Worm (Caenorhabditis elegans): ENCODE results near the gene best-23.

Gene best-23

ce11 chrII:7945168-7945567 is 37.8 kb upstream of the best-23 start, which contains the start of gene dbt-1 (continued):
- no peak for TF ChIP-seq zag-1 (tag; optimal IDR thresholded peaks at IDR 0.05)
- TF ChIP-seq C16A3.4 (tag; optimal IDR thresholded peaks at IDR 0.05), result peak; percentile 75
- peak; percentile 23 for TF ChIP-seq unc-30 (tag; optimal IDR thresholded peaks at IDR 0.05)
- peak; percentile 54 for TF ChIP-seq ceh-8 (GFP tag; optimal IDR thresholded peaks at IDR 0.05)
- TF ChIP-seq nhr-11 (tag; optimal IDR thresholded peaks at IDR 0.05), result peak; percentile 88
- TF ChIP-seq lin-13 (GFP tag; optimal IDR thresholded peaks at IDR 0.05), result peak; percentile 81
- no peak for TF ChIP-seq pqm-1 (tag; optimal IDR thresholded peaks at IDR 0.05)
- TF ChIP-seq fkh-8 (tag; optimal IDR thresholded peaks at IDR 0.05), result peak; percentile 73
- TF ChIP-seq tbx-2 (tag; optimal IDR thresholded peaks at IDR 0.05), result peak; percentile 92
- peak; percentile 64 for TF ChIP-seq blmp-1 (tag; optimal IDR thresholded peaks at IDR 0.05)
- TF ChIP-seq ceh-63 (GFP tag; optimal IDR thresholded peaks at IDR 0.05), result no peak
- peak; percentile 92 for TF ChIP-seq grh-1 (GFP tag; IDR thresholded peaks at IDR 0.05)

- TF ChIP-seq F16B12.6 (tag; optimal IDR thresholded peaks at IDR 0.05) (no peak), efl-3 (GFP tag; optimal IDR thresholded peaks at IDR 0.05) (no peak), ets-5 (GFP tag; IDR thresholded peaks at IDR 0.05) (no peak), nhr-20 (tag; optimal IDR thresholded peaks at IDR 0.05) (peak; percentile 41), lin-35 (GFP tag; optimal IDR thresholded peaks at IDR 0.05) (peak in 1 of 2 experiments; percentile 28), dpl-1 (GFP tag; optimal IDR thresholded peaks at IDR 0.05) (peak in 1 of 3 experiments; percentile 6), C04F5.9 (tag; optimal IDR thresholded peaks at IDR 0.05) (no peak), hlh-17 (GFP tag; optimal IDR thresholded peaks at IDR 0.05; ENCODE audit: borderline replicate concordance) (no peak), zag-1 (tag; optimal IDR thresholded peaks at IDR 0.05) (no peak), ceh-8 (GFP tag; optimal IDR thresholded peaks at IDR 0.05) (no peak), snu-23 (GFP tag; optimal IDR thresholded peaks at IDR 0.05) (no peak), lin-14 (GFP tag; optimal IDR thresholded peaks at IDR 0.05) (peak; percentile 9), lsy-2 (tag; optimal IDR thresholded peaks at IDR 0.05) (peak in 1 of 2 experiments; percentile 18), efl-1 (optimal IDR thresholded peaks at IDR 0.05) (peak in 1 of 2 experiments; percentile 16), efl-1 (GFP tag; optimal IDR thresholded peaks at IDR 0.05 in 1 of 2) (peak; percentile 38 to 71), nhr-19 (GFP tag; conservative IDR thresholded peaks at IDR 0.05) (peak; percentile 17; the same call in 1 of the 2 replicates), swsn-7 (tag; optimal IDR thresholded peaks at IDR 0.05) (no peak), elt-2 (tag; optimal IDR thresholded peaks at IDR 0.05) (peak; percentile 36), rnt-1 (tag; optimal IDR thresholded peaks at IDR 0.05) (peak; percentile 41), mep-1 (tag; optimal IDR thresholded peaks at IDR 0.05) (peak; percentile 20), egl-27 (tag; optimal IDR thresholded peaks at IDR 0.05) (no peak), nhr-71 (tag; optimal IDR thresholded peaks at IDR 0.05) (peak; percentile 52), nhr-28 (tag; optimal IDR thresholded peaks at IDR 0.05) (no peak), sox-4 (tag; optimal IDR thresholded peaks at IDR 0.05) (no peak), xbp-1 (tag; optimal IDR thresholded peaks at IDR 0.05) (no peak), nhr-90 (tag; optimal IDR thresholded peaks at IDR 0.05; ENCODE audit: poor library complexity) (no peak), unc-86 (tag; optimal IDR thresholded peaks at IDR 0.05) (no peak), mdl-1 (tag; optimal IDR thresholded peaks at IDR 0.05) (peak in 1 of 2 experiments; percentile 21), C34B4.2 (tag; optimal IDR thresholded peaks at IDR 0.05) (no peak), tbx-2 (tag; optimal IDR thresholded peaks at IDR 0.05) (no peak), ztf-11 (tag; optimal IDR thresholded peaks at IDR 0.05) (no peak)
Observed at ce11 chrII:7944333-7944744, 37.0 kb upstream of the best-23 start.

ce11 chrII:7940848-7941247 is 33.5 kb upstream of the best-23 start, which contains the start of gene ZK669.3:
Gene ZK669.3 (plus strand): TSS chrII:7941148.
- no peak for TF ChIP-seq ceh-8 (GFP tag; optimal IDR thresholded peaks at IDR 0.05)
- peak in 1 of 6 experiments; percentile 1 for TF ChIP-seq elt-3 (tag; optimal IDR thresholded peaks at IDR 0.05)
- no peak for TF ChIP-seq ztf-11 (tag; optimal IDR thresholded peaks at IDR 0.05)
- no peak for TF ChIP-seq blmp-1 (tag; optimal IDR thresholded peaks at IDR 0.05)
- TF ChIP-seq ces-1 (GFP tag; optimal IDR thresholded peaks at IDR 0.05), result no peak
